Fruit fly (Drosophila melanogaster) whole organism, embryonic: ENCODE data around the gene CG13484.

ENCODE experiments used
- Aef1 ChIP-seq: fragments of 200-800 bp; sonication (Bioruptor generic); IDR thresholded peaks from 3 replicates; pipeline ENCODE4 v1.3.6; 2022; ENCODE audit warnings: missing biosample characterization, missing genetic modification characterization
- Awh ChIP-seq: fragments of 200-800 bp; sonication (Bioruptor generic); IDR thresholded peaks from 2 replicates; pipeline ENCODE4, ENCODE4 v1.3.6; 2022; ENCODE audit warnings: missing biosample characterization, missing genetic modification characterization
- CG10543 ChIP-seq: fragments of 200-800 bp; sonication (Bioruptor generic); optimal IDR thresholded peaks from 3 replicates; lab custom pipeline; 2017; ENCODE audit warnings: missing biosample characterization, mild to moderate bottlenecking, missing genetic modification characterization, moderate library complexity
- CG11456 ChIP-seq: fragments of 200-800 bp; sonication (Bioruptor generic); IDR thresholded peaks from 3 replicates; pipeline ENCODE4 v1.3.6; 2022; ENCODE audit warnings: missing biosample characterization, missing genetic modification characterization
- CG12155 ChIP-seq: fragments of 200-800 bp; sonication (Bioruptor generic); optimal IDR thresholded peaks from 3 replicates; lab custom pipeline; 2016; ENCODE audit warnings: missing biosample characterization, missing genetic modification characterization
- CG13296 ChIP-seq: fragments of 200-800 bp; sonication (Bioruptor generic); optimal IDR thresholded peaks from 3 replicates; lab custom pipeline; 2018; ENCODE audit warnings: missing biosample characterization, mild to moderate bottlenecking, missing genetic modification characterization
- CG14050 ChIP-seq: fragments of 200-800 bp; sonication (Bioruptor generic); IDR thresholded peaks from 3 replicates; pipeline ENCODE4 v1.3.6; 2022; ENCODE audit warnings: missing biosample characterization, missing genetic modification characterization
- CG15696 ChIP-seq: fragments of 200-800 bp; sonication (Bioruptor generic); optimal IDR thresholded peaks from 2 replicates; lab custom pipeline; 2019; ENCODE audit warnings: missing biosample characterization, mild to moderate bottlenecking, missing genetic modification characterization, moderate library complexity
- CG16863 ChIP-seq: fragments of 200-800 bp; sonication (Bioruptor generic); optimal IDR thresholded peaks from 3 replicates; lab custom pipeline; 2016; ENCODE audit warnings: missing biosample characterization, missing genetic modification characterization
- CG17186 ChIP-seq: fragments of 200-800 bp; sonication (Bioruptor generic); optimal IDR thresholded peaks from 3 replicates; lab custom pipeline; 2017; ENCODE audit warnings: missing biosample characterization, missing genetic modification reagents, missing genetic modification characterization
- CG17829 ChIP-seq: fragments of 200-800 bp; optimal IDR thresholded peaks from 2 replicates; lab custom pipeline; 2019; ENCODE audit warnings: missing biosample characterization, mild to moderate bottlenecking, missing genetic modification characterization, moderate library complexity
- CG3726 ChIP-seq: fragments of 200-800 bp; sonication (Bioruptor generic); IDR thresholded peaks from 3 replicates; pipeline ENCODE4, ENCODE4 v1.3.6; 2022; ENCODE audit warnings: missing biosample characterization, missing genetic modification characterization
- CG4617 ChIP-seq: fragments of 200-800 bp; sonication (Bioruptor generic); optimal IDR thresholded peaks from 3 replicates; lab custom pipeline; 2016; ENCODE audit warnings: missing biosample characterization, missing genetic modification characterization, borderline replicate concordance
- CG4707 ChIP-seq: fragments of 200-800 bp; sonication (Bioruptor generic); optimal IDR thresholded peaks from 2 replicates; lab custom pipeline; 2018; ENCODE audit warnings: missing biosample characterization, mild to moderate bottlenecking, missing genetic modification characterization, moderate library complexity
- CG5180 ChIP-seq: fragments of 200-800 bp; sonication (Bioruptor generic); optimal IDR thresholded peaks from 3 replicates; lab custom pipeline; 2017; ENCODE audit warnings: missing biosample characterization, missing genetic modification characterization, mild to moderate bottlenecking, moderate library complexity, missing genetic modification reagents
- CG8290 ChIP-seq, 3 experiments: fragments of 200-800 bp; sonication (Bioruptor generic); optimal IDR thresholded peaks; 2 replicates each; lab custom pipeline; 2016 to 2019; ENCODE audit warnings: missing biosample characterization in 3 of 3, missing genetic modification characterization in 3 of 3, mild to moderate bottlenecking in 2 of 3, moderate library complexity in 1 of 3
- CoRest ChIP-seq: fragments of 200-800 bp; sonication (Bioruptor generic); optimal IDR thresholded peaks from 3 replicates; lab custom pipeline; 2018; ENCODE audit warnings: missing biosample characterization, mild to moderate bottlenecking, missing genetic modification characterization, moderate library complexity
- D19A ChIP-seq: fragments of 200-800 bp; optimal IDR thresholded peaks from 3 replicates; lab custom pipeline; 2019; ENCODE audit warnings: missing biosample characterization, mild to moderate bottlenecking, missing genetic modification characterization, moderate library complexity
- Dip2 ChIP-seq: fragments of 200-800 bp; sonication (Bioruptor generic); IDR thresholded peaks from 2 replicates; pipeline ENCODE4 v1.3.6; 2022; ENCODE audit warnings: missing biosample characterization, missing genetic modification characterization
- Drgx ChIP-seq: fragments of 200-800 bp; sonication (Bioruptor generic); IDR thresholded peaks from 2 replicates; pipeline ENCODE4 v1.3.6; 2022; ENCODE audit warnings: missing biosample characterization, missing genetic modification characterization
- GATAe ChIP-seq: fragments of 200-800 bp; sonication (Bioruptor generic); conservative IDR thresholded peaks from 2 replicates; pipeline ENCODE4 v1.3.6; 2022; ENCODE audit warnings: missing biosample characterization, missing genetic modification characterization
- Gsc ChIP-seq: fragments of 200-800 bp; sonication (Bioruptor generic); IDR thresholded peaks from 2 replicates; pipeline ENCODE4 v1.3.6; 2022; ENCODE audit warnings: missing biosample characterization, missing genetic modification characterization
- Gug ChIP-seq: fragments of 200-800 bp; sonication (Bioruptor generic); IDR thresholded peaks from 4 replicates; pipeline ENCODE4 v1.3.6; 2022; ENCODE audit warnings: missing biosample characterization, missing genetic modification characterization
- HmgZ ChIP-seq: fragments of 200-800 bp; sonication (Bioruptor generic); optimal IDR thresholded peaks from 2 replicates; lab custom pipeline; 2018; ENCODE audit warnings: missing biosample characterization, mild to moderate bottlenecking, missing genetic modification characterization
- Hr51 ChIP-seq, 2 experiments: fragments of 200-800 bp; sonication (Bioruptor generic); optimal IDR thresholded peaks; 2 replicates in 1 of 2; 3 replicates in 1 of 2; lab custom pipeline; 2016 to 2018; ENCODE audit warnings: missing biosample characterization in 2 of 2, missing genetic modification characterization in 2 of 2, mild to moderate bottlenecking in 1 of 2, moderate library complexity in 1 of 2
- NK7.1 ChIP-seq: fragments of 200-800 bp; sonication (Bioruptor generic); optimal IDR thresholded peaks from 3 replicates; lab custom pipeline; 2016; ENCODE audit warnings: missing biosample characterization, missing genetic modification characterization
- Opbp ChIP-seq: fragments of 200-800 bp; sonication (Bioruptor generic); IDR thresholded peaks from 3 replicates; pipeline ENCODE4 v1.3.6; 2022; ENCODE audit warnings: missing biosample characterization, missing genetic modification characterization; ENCODE audit not compliant: partially characterized antibody
- Poxn ChIP-seq: fragments of 200-800 bp; sonication (Bioruptor generic); IDR thresholded peaks from 2 replicates; pipeline ENCODE4 v1.3.6; 2022; ENCODE audit warnings: missing biosample characterization, missing genetic modification characterization
- Scr ChIP-seq: fragments of 200-800 bp; sonication (Bioruptor generic); IDR thresholded peaks from 2 replicates; pipeline ENCODE4 v1.3.6; 2022; ENCODE audit warnings: missing biosample characterization, missing genetic modification characterization; ENCODE audit not compliant: partially characterized antibody
- Spps ChIP-seq: fragments of 200-800 bp; sonication (Bioruptor generic); optimal IDR thresholded peaks from 2 replicates; lab custom pipeline; 2018; ENCODE audit warnings: missing biosample characterization, mild to moderate bottlenecking, missing genetic modification characterization
- Ssrp ChIP-seq: fragments of 200-800 bp; sonication (Bioruptor generic); optimal IDR thresholded peaks from 2 replicates; lab custom pipeline; 2018; ENCODE audit warnings: missing biosample characterization, mild to moderate bottlenecking, missing genetic modification characterization, moderate library complexity
- crp ChIP-seq, 2 experiments: fragments of 200-800 bp; sonication (Bioruptor generic); optimal IDR thresholded peaks; 2 replicates in 1 of 2; 3 replicates in 1 of 2; lab custom pipeline; 2017; ENCODE audit warnings: missing biosample characterization in 2 of 2, missing genetic modification characterization in 2 of 2, mild to moderate bottlenecking in 1 of 2, moderate library complexity in 1 of 2
- exex ChIP-seq: fragments of 200-800 bp; sonication (Bioruptor generic); optimal IDR thresholded peaks from 4 replicates; lab custom pipeline; 2018; ENCODE audit warnings: missing biosample characterization, mild to moderate bottlenecking, missing genetic modification characterization, moderate library complexity
- hbn ChIP-seq: fragments of 200-800 bp; sonication (Bioruptor generic); IDR thresholded peaks from 2 replicates; pipeline ENCODE4 v1.3.6; 2022; ENCODE audit warnings: missing biosample characterization, missing genetic modification characterization; ENCODE audit not compliant: partially characterized antibody
- hth ChIP-seq: fragments of >200 bp; optimal IDR thresholded peaks from 2 replicates; lab custom pipeline; 2017; ENCODE audit warnings: inconsistent platforms
- knrl ChIP-seq: fragments of 200-800 bp; sonication (Bioruptor generic); IDR thresholded peaks from 3 replicates; pipeline ENCODE4 v1.3.6; 2022; ENCODE audit warnings: missing biosample characterization, missing genetic modification characterization; ENCODE audit not compliant: partially characterized antibody
- nerfin-2 ChIP-seq: fragments of 200-800 bp; sonication (Bioruptor generic); IDR thresholded peaks from 2 replicates; pipeline ENCODE4 v1.3.6; 2022; ENCODE audit warnings: missing biosample characterization, missing genetic modification characterization; ENCODE audit not compliant: partially characterized antibody
- nmo ChIP-seq: fragments of 200-800 bp; sonication (Bioruptor generic); optimal IDR thresholded peaks from 2 replicates; lab custom pipeline; 2018; ENCODE audit warnings: missing biosample characterization, mild to moderate bottlenecking, missing genetic modification characterization, moderate library complexity
- p53 ChIP-seq: fragments of 200-800 bp; sonication (Bioruptor generic); optimal IDR thresholded peaks from 2 replicates; lab custom pipeline; 2016; ENCODE audit warnings: missing biosample characterization, missing genetic modification characterization
- pfk ChIP-seq: fragments of 200-800 bp; sonication (Bioruptor generic); optimal IDR thresholded peaks from 2 replicates; lab custom pipeline; 2018; ENCODE audit warnings: missing biosample characterization, mild to moderate bottlenecking, missing genetic modification characterization, moderate library complexity
- prd ChIP-seq, 3 experiments: fragments of >200 bp in 2 of 3; fragments of 200-800 bp in 1 of 3; sonication (Bioruptor generic) in 1 of 3; optimal IDR thresholded peaks in 2 of 3; IDR thresholded peaks in 1 of 3; 2 replicates in 2 of 3; 3 replicates in 1 of 3; pipeline versions ENCODE4 v1.3.6 to Lab custom; 2017 to 2022; ENCODE audit warnings: missing biosample characterization in 1 of 3, missing genetic modification characterization in 1 of 3
- sisA ChIP-seq: fragments of 200-800 bp; sonication (Bioruptor generic); IDR thresholded peaks from 2 replicates; pipeline ENCODE4 v1.3.6; 2022; ENCODE audit warnings: missing biosample characterization, missing genetic modification characterization
- sr ChIP-seq: fragments of 200-800 bp; sonication (Bioruptor generic); IDR thresholded peaks from 3 replicates; pipeline ENCODE4 v1.3.6; 2022; ENCODE audit warnings: missing biosample characterization, missing genetic modification characterization
- tin ChIP-seq: fragments of 200-800 bp; sonication (Bioruptor generic); optimal IDR thresholded peaks from 3 replicates; lab custom pipeline; 2016; ENCODE audit warnings: missing biosample characterization, missing genetic modification characterization
- toy ChIP-seq: fragments of 200-800 bp; sonication (Bioruptor generic); IDR thresholded peaks from 2 replicates; pipeline ENCODE4 v1.3.6; 2022; ENCODE audit warnings: missing biosample characterization, missing genetic modification characterization
- trh ChIP-seq: fragments of 200-800 bp; sonication (Bioruptor generic); optimal IDR thresholded peaks from 2 replicates; lab custom pipeline; 2016; ENCODE audit warnings: missing biosample characterization, missing genetic modification characterization

CG13484 gene

DNA sequence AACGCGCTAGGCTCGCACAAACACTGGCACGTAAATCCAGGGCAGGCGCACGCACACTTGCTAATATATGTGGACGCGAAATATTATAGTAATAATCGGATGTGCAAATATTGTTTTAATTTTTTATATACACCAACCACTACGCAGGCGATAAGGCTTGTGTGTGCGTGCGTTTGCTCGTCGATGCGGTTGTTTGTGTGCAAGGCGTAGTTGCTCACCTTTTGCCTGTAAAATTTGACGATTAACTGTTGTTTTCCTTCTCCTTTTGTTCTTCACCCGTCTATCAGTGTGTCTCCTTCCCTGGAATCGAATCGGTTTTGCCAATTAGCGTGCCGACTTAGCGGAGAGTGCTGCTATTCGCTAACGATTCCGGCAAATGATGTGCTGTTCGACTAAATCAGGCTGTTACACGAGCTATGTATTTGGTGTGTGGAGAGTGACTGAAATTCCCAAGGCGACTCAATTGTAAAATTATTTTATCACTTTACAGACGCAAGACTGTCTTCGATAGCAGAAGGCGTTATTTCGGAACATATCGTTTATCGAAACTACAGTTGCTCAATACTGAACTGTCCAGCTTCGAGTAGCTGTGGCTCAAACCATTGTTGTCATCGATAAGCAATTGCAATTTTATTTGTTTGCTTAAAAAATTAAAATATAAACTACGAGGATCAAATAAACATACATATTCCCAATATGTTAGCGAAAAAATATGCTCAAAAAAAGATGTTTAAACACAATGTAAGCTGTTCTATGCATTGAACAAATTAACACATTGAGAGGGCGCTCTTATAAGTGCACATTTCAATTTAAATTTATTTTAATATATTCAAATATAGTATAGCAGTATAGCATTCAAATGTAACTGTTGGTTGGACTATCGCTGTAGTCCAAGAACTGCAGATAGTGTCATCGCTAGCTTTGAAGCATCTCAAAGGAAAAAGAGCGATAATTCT lies 21.4 kb downstream of the CG13484 start, which contains the start of the genes CG6650 and endos (continued):
- TF ChIP-seq Hr51 (GFP tag; optimal IDR thresholded peaks at IDR 0.05; lab: Kevin White, UChicago), result peak in 1 of 2 experiments; percentile 17
- no peak for TF ChIP-seq Gsc (GFP tag; lab: Robert Waterston, UW)
- TF ChIP-seq sisA (GFP tag; lab: Robert Waterston, UW), result no peak
- TF ChIP-seq Opbp (GFP tag; lab: Robert Waterston, UW), result peak; percentile 74
- TF ChIP-seq D19A (tag; lab: Kevin White, UChicago), result peak; percentile 27
- TF ChIP-seq pfk (GFP tag; lab: Kevin White, UChicago), result peak; percentile 28
- no peak for TF ChIP-seq CG5180 (GFP tag; lab: Kevin White, UChicago)
- peak; percentile 83 for TF ChIP-seq Scr (GFP tag; lab: Robert Waterston, UW)
- TF ChIP-seq hth (lab: Kevin White, UChicago), result no peak
- TF ChIP-seq toy, result no peak
- TF ChIP-seq crp (GFP tag; optimal IDR thresholded peaks at IDR 0.05; lab: Kevin White, UChicago), result no peak
- peak; percentile 41 for TF ChIP-seq CG4707 (GFP tag; lab: Kevin White, UChicago)
- TF ChIP-seq p53 (GFP tag; lab: Kevin White, UChicago), result no peak
- TF ChIP-seq CG14050 (GFP tag; lab: Robert Waterston, UW), result no peak
- TF ChIP-seq Drgx (GFP tag; lab: Robert Waterston, UW), result no peak; the same call in 1 of the 2 replicates
- no peak for TF ChIP-seq CG16863 (GFP tag; lab: Kevin White, UChicago)
- TF ChIP-seq CG13296, result peak; percentile 69
- no peak for TF ChIP-seq prd (optimal IDR thresholded peaks at IDR 0.05; lab: Kevin White, UChicago)
- peak; percentile 44; the same call in 1 of the 3 replicates for TF ChIP-seq prd (GFP tag; IDR thresholded peaks at IDR 0.05; lab: Robert Waterston, UW)
- TF ChIP-seq CG10543 (GFP tag; lab: Kevin White, UChicago), result peak; percentile 84
- no peak for TF ChIP-seq Spps (tag; lab: Kevin White, UChicago)
- no peak for TF ChIP-seq CG3726 (GFP tag; lab: Robert Waterston, UW)
- peak; percentile 59 for TF ChIP-seq hbn (GFP tag; lab: Robert Waterston, UW)
- TF ChIP-seq Ssrp, result no peak
- TF ChIP-seq CoRest (tag; lab: Kevin White, UChicago), result peak; percentile 55
- peak; percentile 37 for TF ChIP-seq tin (GFP tag; lab: Kevin White, UChicago)
- peak; percentile 62 for TF ChIP-seq CG4617 (GFP tag; lab: Kevin White, UChicago)
- TF ChIP-seq Poxn (GFP tag; lab: Robert Waterston, UW), result no peak
- peak; percentile 36 for TF ChIP-seq CG17186 (GFP tag; lab: Kevin White, UChicago)
- peak; percentile 58 for TF ChIP-seq nmo (GFP tag; lab: Kevin White, UChicago)
- TF ChIP-seq CG8290 (GFP tag; optimal IDR thresholded peaks at IDR 0.05; lab: Kevin White, UChicago), result peak; percentile 9
- TF ChIP-seq CG8290 (tag; optimal IDR thresholded peaks at IDR 0.05; lab: Kevin White, UChicago), result no peak
- peak; percentile 5 for TF ChIP-seq HmgZ (tag; lab: Kevin White, UChicago)
- TF ChIP-seq Aef1, result 0 out of 3 replicates have a peak, but pooled peaks have one; percentile 18
- TF ChIP-seq trh (GFP tag; lab: Kevin White, UChicago), result no peak
- peak; percentile 18; the same call in 1 of the 4 replicates for TF ChIP-seq Gug (GFP tag; lab: Robert Waterston, UW)
- TF ChIP-seq CG11456, result peak; percentile 39; the same call in 1 of the 3 replicates
- TF ChIP-seq GATAe, result no peak
- TF ChIP-seq CG17829 (tag; lab: Kevin White, UChicago), result peak; percentile 52
- TF ChIP-seq CG12155 (GFP tag; lab: Kevin White, UChicago), result peak; percentile 40
- TF ChIP-seq NK7.1, result no peak
- TF ChIP-seq Dip2, result no peak
- TF ChIP-seq CG15696 (tag; lab: Kevin White, UChicago), result peak; percentile 48
- TF ChIP-seq exex (tag; lab: Kevin White, UChicago), result peak; percentile 43
- TF ChIP-seq knrl (GFP tag; lab: Robert Waterston, UW), result peak; percentile 80
- TF ChIP-seq Awh (GFP tag; lab: Robert Waterston, UW), result no peak
- TF ChIP-seq nerfin-2, result peak; percentile 75
- no peak for TF ChIP-seq sr (GFP tag; lab: Robert Waterston, UW)
